Worm (Caenorhabditis elegans) whole organism, L2 larva: ENCODE measurements around the gene dcaf-13.
A peak's percentile ranks its signal among the peaks of the same experiment; 100 is the strongest.

Experiments used
- C34F6.9 ChIP-seq: fragments of 150-350 bp; optimal IDR thresholded peaks from 2 replicates; lab custom pipeline; 2014; ENCODE audit warnings: missing biosample characterization, missing genetic modification characterization
- F13H6.1 ChIP-seq: sonication (generic microtip); optimal IDR thresholded peaks from 2 replicates; lab custom pipeline; 2016; ENCODE audit warnings: missing genetic modification characterization, missing compliant biosample characterization
- R02D3.7 ChIP-seq: fragments of 150-350 bp; optimal IDR thresholded peaks from 2 replicates; lab custom pipeline; 2014; ENCODE audit warnings: missing biosample characterization, missing genetic modification characterization
- Y55F3AM.14 ChIP-seq: fragments of 200-800 bp; sonication (Bioruptor generic); optimal IDR thresholded peaks from 2 replicates; lab custom pipeline; 2018; ENCODE audit warnings: mild to moderate bottlenecking, missing genetic modification characterization, missing compliant biosample characterization
- ZK546.5 ChIP-seq: sonication (generic microtip); optimal IDR thresholded peaks from 2 replicates; lab custom pipeline; 2017; ENCODE audit warnings: missing biosample characterization, missing genetic modification characterization
- alr-1 ChIP-seq: fragments of 150-350 bp; optimal IDR thresholded peaks from 2 replicates; lab custom pipeline; 2014; ENCODE audit warnings: missing biosample characterization, missing genetic modification characterization
- aly-2 ChIP-seq: fragments of 150-350 bp; optimal IDR thresholded peaks from 2 replicates; lab custom pipeline; 2014; ENCODE audit warnings: missing biosample characterization, missing genetic modification characterization
- blmp-1 ChIP-seq: sonication (generic microtip); optimal IDR thresholded peaks from 2 replicates; lab custom pipeline; 2017; ENCODE audit warnings: missing genetic modification characterization, mild to moderate bottlenecking, missing compliant biosample characterization, antibody characterized with exemption, moderate library complexity; ENCODE audit not compliant: insufficient read depth
- ceh-82 ChIP-seq: fragments of 150-350 bp; optimal IDR thresholded peaks from 2 replicates; lab custom pipeline; 2014; ENCODE audit warnings: missing biosample characterization, missing genetic modification characterization
- egl-27 ChIP-seq: sonication (generic microtip); optimal IDR thresholded peaks from 3 replicates; lab custom pipeline; 2017; ENCODE audit warnings: missing biosample characterization, missing genetic modification reagents, missing genetic modification characterization
- elt-1 ChIP-seq: fragments of 150-350 bp; optimal IDR thresholded peaks from 2 replicates; lab custom pipeline; 2014; ENCODE audit warnings: missing biosample characterization, missing genetic modification characterization
- elt-3 ChIP-seq: sonication (generic microtip); optimal IDR thresholded peaks from 2 replicates; lab custom pipeline; 2017; ENCODE audit warnings: missing biosample characterization, missing genetic modification characterization
- fos-1 ChIP-seq: fragments of 150-350 bp; optimal IDR thresholded peaks from 2 replicates; lab custom pipeline; 2014; ENCODE audit warnings: missing biosample characterization, missing genetic modification characterization
- gmeb-1 ChIP-seq: fragments of 150-350 bp; optimal IDR thresholded peaks from 2 replicates; lab custom pipeline; 2014; ENCODE audit warnings: missing biosample characterization, missing genetic modification characterization
- lin-11 ChIP-seq: fragments of 150-350 bp; sonication (generic microtip); optimal IDR thresholded peaks from 2 replicates; lab custom pipeline; 2014; ENCODE audit warnings: missing biosample characterization, missing genetic modification characterization, inconsistent platforms, mixed read lengths
- lin-13 ChIP-seq: fragments of 150-350 bp; optimal IDR thresholded peaks from 2 replicates; lab custom pipeline; 2014; ENCODE audit warnings: missing biosample characterization, missing genetic modification reagents, missing genetic modification characterization
- lsy-2 ChIP-seq, 2 experiments: fragments of 150-350 bp in 1 of 2; sonication (generic microtip) in 1 of 2; optimal IDR thresholded peaks; 2 replicates each; lab custom pipeline; 2014 to 2017; ENCODE audit warnings: missing biosample characterization in 2 of 2, missing genetic modification characterization in 2 of 2
- mab-5 ChIP-seq: fragments of 150-350 bp; optimal IDR thresholded peaks from 2 replicates; lab custom pipeline; 2014; ENCODE audit warnings: missing biosample characterization, missing genetic modification characterization
- mdl-1 ChIP-seq, 2 experiments: fragments of 150-350 bp in 1 of 2; sonication (generic microtip) in 1 of 2; optimal IDR thresholded peaks; 2 replicates each; lab custom pipeline; 2017; ENCODE audit warnings: missing biosample characterization in 2 of 2, missing genetic modification characterization in 2 of 2
- nhr-12 ChIP-seq: fragments of 150-350 bp; optimal IDR thresholded peaks from 2 replicates; lab custom pipeline; 2014; ENCODE audit warnings: missing biosample characterization, missing genetic modification characterization
- nhr-129 ChIP-seq: fragments of 150-350 bp; optimal IDR thresholded peaks from 2 replicates; lab custom pipeline; 2014; ENCODE audit warnings: missing biosample characterization, missing genetic modification characterization
- nhr-21 ChIP-seq: fragments of 150-350 bp; optimal IDR thresholded peaks from 2 replicates; lab custom pipeline; 2014; ENCODE audit warnings: missing biosample characterization, missing genetic modification characterization
- nhr-23 ChIP-seq: fragments of 150-350 bp; optimal IDR thresholded peaks from 2 replicates; lab custom pipeline; 2014; ENCODE audit warnings: missing biosample characterization, missing genetic modification reagents, missing genetic modification characterization
- nhr-25 ChIP-seq: fragments of 150-350 bp; sonication (generic microtip); optimal IDR thresholded peaks from 3 replicates; lab custom pipeline; 2014; ENCODE audit warnings: missing biosample characterization, missing genetic modification characterization
- nhr-6 ChIP-seq: fragments of 150-350 bp; optimal IDR thresholded peaks from 2 replicates; lab custom pipeline; 2014; ENCODE audit warnings: missing biosample characterization, missing genetic modification characterization
- peb-1 ChIP-seq: fragments of 150-350 bp; optimal IDR thresholded peaks from 2 replicates; lab custom pipeline; 2014; ENCODE audit warnings: missing biosample characterization, missing genetic modification characterization
- sem-4 ChIP-seq: fragments of 150-350 bp; optimal IDR thresholded peaks from 2 replicates; lab custom pipeline; 2014; ENCODE audit warnings: missing biosample characterization, missing genetic modification reagents, missing genetic modification characterization
- skn-1 ChIP-seq: sonication (generic microtip); optimal IDR thresholded peaks from 2 replicates; lab custom pipeline; 2017; ENCODE audit warnings: missing biosample characterization, missing genetic modification characterization
- sma-9 ChIP-seq, 2 experiments: fragments of 150-350 bp in 1 of 2; sonication (generic microtip) in 1 of 2; optimal IDR thresholded peaks; 2 replicates each; lab custom pipeline; 2014 to 2016; ENCODE audit warnings: missing genetic modification characterization in 2 of 2, mild to moderate bottlenecking in 1 of 2, missing biosample characterization in 1 of 2, missing compliant biosample characterization in 1 of 2, missing genetic modification reagents in 1 of 2, moderate library complexity in 1 of 2
- unc-39 ChIP-seq: fragments of 150-350 bp; optimal IDR thresholded peaks from 2 replicates; lab custom pipeline; 2014; ENCODE audit warnings: missing biosample characterization, missing genetic modification characterization
- unc-55 ChIP-seq: fragments of 150-350 bp; sonication (generic microtip); optimal IDR thresholded peaks from 3 replicates; lab custom pipeline; 2014; ENCODE audit warnings: missing biosample characterization, missing genetic modification reagents, missing genetic modification characterization
- unc-62 ChIP-seq: fragments of 150-350 bp; optimal IDR thresholded peaks from 2 replicates; lab custom pipeline; 2014; ENCODE audit warnings: missing biosample characterization, missing genetic modification reagents, missing genetic modification characterization
- ztf-11 ChIP-seq: sonication (generic microtip); optimal IDR thresholded peaks from 2 replicates; lab custom pipeline; 2017; ENCODE audit warnings: missing biosample characterization, missing genetic modification characterization

The dcaf-13 gene

ce11 chrII:4394438-4394837 is 30.3 kb downstream of the dcaf-13 start:
- TF ChIP-seq nhr-23 (no peak), lin-13 (GFP tag; lab: Kevin White, UChicago) (no peak), sem-4 (tag; lab: Kevin White, UChicago) (no peak), nhr-12 (no peak), nhr-21 (tag; lab: Kevin White, UChicago) (no peak), unc-39 (no peak), nhr-129 (tag; lab: Kevin White, UChicago) (no peak), ceh-82 (tag; lab: Kevin White, UChicago) (no peak), lsy-2 (tag; optimal IDR thresholded peaks at IDR 0.05; lab: Kevin White, UChicago) (no peak), elt-3 (no peak), gmeb-1 (tag; lab: Kevin White, UChicago) (no peak), peb-1 (tag; lab: Kevin White, UChicago) (no peak), egl-27 (tag; lab: Kevin White, UChicago) (no peak), skn-1 (tag; lab: Kevin White, UChicago) (no peak), F13H6.1 (tag; lab: Kevin White, UChicago) (no peak), elt-1 (tag; lab: Kevin White, UChicago) (no peak), ZK546.5 (tag; lab: Kevin White, UChicago) (no peak), mdl-1 (tag; optimal IDR thresholded peaks at IDR 0.05; lab: Kevin White, UChicago) (no peak), fos-1 (tag; lab: Kevin White, UChicago) (no peak)

- TF ChIP-seq nhr-25 (tag; lab: Kevin White, UChicago) (peak; percentile 73), blmp-1 (tag; lab: Kevin White, UChicago) (peak; percentile 40), sem-4 (tag; lab: Kevin White, UChicago) (no peak), Y55F3AM.14 (GFP tag; lab: Kevin White, UChicago) (no peak), mdl-1 (tag; optimal IDR thresholded peaks at IDR 0.05; lab: Kevin White, UChicago) (no peak), mab-5 (tag; lab: Kevin White, UChicago) (no peak), C34F6.9 (tag; lab: Kevin White, UChicago) (no peak), elt-3 (no peak), alr-1 (tag; lab: Kevin White, UChicago) (no peak)
Observed at ce11 chrII:4392526-4393057, 32.1 kb downstream of the dcaf-13 start, which contains the start of gene mlt-7. mlt-7 (plus strand) TSS chrII:4393007.

DNA sequence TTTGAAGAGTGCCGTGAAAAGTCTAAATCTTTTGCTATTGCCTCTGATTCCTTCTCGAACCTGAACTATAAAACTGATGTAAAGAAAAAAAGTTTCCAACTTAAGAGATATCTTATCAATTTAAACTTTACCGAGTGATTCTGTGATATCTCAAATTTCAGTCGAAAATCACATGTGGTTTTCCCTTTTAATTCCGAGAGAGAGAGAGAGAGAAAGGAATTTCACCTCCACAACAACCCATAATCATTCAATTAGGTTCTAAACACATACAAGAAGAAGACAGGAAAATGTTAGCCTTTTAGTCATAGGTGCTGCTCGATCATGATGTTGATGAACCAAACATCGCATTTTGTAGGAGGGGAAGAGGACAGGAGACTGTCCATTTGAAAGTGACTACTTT is 33.6 kb downstream of the dcaf-13 start:
- no peak for TF ChIP-seq lsy-2 (tag; optimal IDR thresholded peaks at IDR 0.05; lab: Kevin White, UChicago)
- TF ChIP-seq unc-55 (GFP tag; lab: Kevin White, UChicago), result no peak
- no peak for TF ChIP-seq gmeb-1 (tag; lab: Kevin White, UChicago)
- TF ChIP-seq nhr-6 (tag; lab: Kevin White, UChicago), result no peak
- peak; percentile 40 for TF ChIP-seq blmp-1 (tag; lab: Kevin White, UChicago)

DNA sequence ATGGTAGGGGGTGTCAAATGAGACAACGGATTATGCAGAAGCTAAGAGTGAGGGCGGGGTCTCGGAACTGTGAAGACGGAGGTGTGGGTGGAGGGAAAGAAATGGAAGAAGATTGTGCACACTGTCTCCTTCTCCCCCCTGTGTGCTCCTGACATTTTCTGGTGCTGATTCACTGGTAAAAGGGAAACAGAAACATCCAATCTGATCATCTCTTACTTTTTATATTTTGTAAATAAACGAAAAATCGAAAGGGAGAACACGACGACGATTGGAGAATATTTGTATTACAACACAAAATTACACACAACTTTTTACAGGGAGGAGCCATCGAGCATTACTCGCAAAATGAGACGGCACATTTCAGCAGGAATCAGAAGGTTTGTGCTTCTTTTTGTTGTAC is 41.4 kb downstream of the dcaf-13 start, which contains the start of gene fkh-6:
fkh-6 (minus strand) TSS at position 101 of the 400 bp plus-strand sequence.
- TF ChIP-seq F13H6.1 (tag; lab: Kevin White, UChicago), result no peak
- no peak for TF ChIP-seq mab-5 (tag; lab: Kevin White, UChicago)

DNA sequence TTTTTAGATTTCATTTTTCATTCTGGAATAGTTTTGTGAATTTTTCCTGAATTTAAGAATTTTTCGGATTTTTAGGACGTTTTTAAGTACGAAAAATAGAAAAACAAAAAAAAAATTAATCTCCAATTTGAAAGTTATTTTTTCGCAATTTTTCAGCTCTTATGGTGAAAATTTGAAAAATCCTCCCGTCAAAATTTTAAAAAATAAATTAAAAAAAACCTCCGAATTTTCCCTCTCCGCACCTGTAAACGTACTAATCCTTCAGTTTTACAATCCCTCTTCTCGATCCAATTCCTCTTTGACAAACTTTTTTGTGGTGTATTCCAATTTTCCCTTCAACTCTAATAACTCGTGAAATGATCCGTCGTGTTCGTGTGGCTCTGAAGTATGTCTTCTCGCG is 46.5 kb downstream of the dcaf-13 start, which contains the start of gene B0286.1:
B0286.1 (plus strand) TSS at position 301 of the 400 bp plus-strand sequence.
- TF ChIP-seq unc-55 (GFP tag; lab: Kevin White, UChicago), result no peak
- no peak for TF ChIP-seq mdl-1 (tag; optimal IDR thresholded peaks at IDR 0.05; lab: Kevin White, UChicago)
- no peak for TF ChIP-seq sem-4 (tag; lab: Kevin White, UChicago)
- TF ChIP-seq nhr-23, result no peak
- no peak for TF ChIP-seq nhr-129 (tag; lab: Kevin White, UChicago)
- no peak for TF ChIP-seq F13H6.1 (tag; lab: Kevin White, UChicago)
- TF ChIP-seq unc-62, result no peak
- no peak for TF ChIP-seq sma-9 (GFP tag; optimal IDR thresholded peaks at IDR 0.05; lab: Kevin White, UChicago)
- no peak for TF ChIP-seq sma-9 (tag; optimal IDR thresholded peaks at IDR 0.05; lab: Kevin White, UChicago)
- TF ChIP-seq nhr-21 (tag; lab: Kevin White, UChicago), result no peak
- TF ChIP-seq lin-11 (tag; lab: Kevin White, UChicago), result no peak
- TF ChIP-seq alr-1 (tag; lab: Kevin White, UChicago), result no peak
- no peak for TF ChIP-seq R02D3.7 (tag; lab: Kevin White, UChicago)
- TF ChIP-seq ztf-11, result no peak
- TF ChIP-seq aly-2 (tag; lab: Kevin White, UChicago), result no peak
